Fruit fly (Drosophila melanogaster): ENCODE results near the gene rpk.
A peak's percentile ranks its signal among the peaks of the same experiment; 100 is the strongest.

The rpk gene

dm6 chr3R:4641616-4642102 lies 4.1 kb upstream of the rpk start, which contains the start of the genes CG9775, MED31 and slx1 (continued):
- 0 out of 2 replicates have a peak, but pooled peaks have one; percentile 21 for TF ChIP-seq dati (GFP tag; IDR thresholded peaks at IDR 0.05)
- TF ChIP-seq tap (tag; optimal IDR thresholded peaks at IDR 0.05): peak; percentile 55
- no peak for TF ChIP-seq otp (GFP tag; IDR thresholded peaks at IDR 0.05)
- TF ChIP-seq CG3726 (GFP tag; IDR thresholded peaks at IDR 0.05): 0 out of 3 replicates have a peak, but pooled peaks have one; percentile 9
- no peak for TF ChIP-seq da (GFP tag; optimal IDR thresholded peaks at IDR 0.05)
- peak; percentile 74 for TF ChIP-seq Med (GFP tag)
- 0 out of 2 replicates have a peak, but pooled peaks have one; percentile 41 for TF ChIP-seq Awh (GFP tag; IDR thresholded peaks at IDR 0.05)
- peak; percentile 65 for TF ChIP-seq D19B (GFP tag; optimal IDR thresholded peaks at IDR 0.05)
- peak; percentile 59; the same call in 1 of the 2 replicates for TF ChIP-seq CG11247 (GFP tag; IDR thresholded peaks at IDR 0.05)
- peak; percentile 63 for TF ChIP-seq CG11723 (GFP tag; optimal IDR thresholded peaks at IDR 0.05)
- TF ChIP-seq lov (optimal IDR thresholded peaks at IDR 0.05): no peak
- TF ChIP-seq lov (GFP tag; IDR thresholded peaks at IDR 0.05): 0 out of 3 replicates have a peak, but pooled peaks have one; percentile 60
- no peak for TF ChIP-seq NC2α (GFP tag; optimal IDR thresholded peaks at IDR 0.05)
- TF ChIP-seq fd3F (GFP tag; optimal IDR thresholded peaks at IDR 0.05): peak; percentile 76
- TF ChIP-seq CG31224 (GFP tag; IDR thresholded peaks at IDR 0.05): peak; percentile 67
- TF ChIP-seq hb (GFP tag; IDR thresholded peaks at IDR 0.05; ENCODE audit: partially characterized antibody): no peak
- TF ChIP-seq tna (GFP tag; IDR thresholded peaks at IDR 0.05; ENCODE audit: partially characterized antibody): no peak
- TF ChIP-seq NFAT (GFP tag; IDR thresholded peaks at IDR 0.05): no peak; the same call in 1 of the 2 replicates
- peak; percentile 90 for TF ChIP-seq CoRest (tag; optimal IDR thresholded peaks at IDR 0.05)
- peak; percentile 76 for TF ChIP-seq dmrt11E (tag; optimal IDR thresholded peaks at IDR 0.05)
- peak; percentile 70 for TF ChIP-seq Dbx (GFP tag; IDR thresholded peaks at IDR 0.05)
- 0 out of 2 replicates have a peak, but pooled peaks have one; percentile 62 for TF ChIP-seq H2.0 (GFP tag; IDR thresholded peaks at IDR 0.05)
- peak; percentile 54 for TF ChIP-seq pzg (GFP tag; optimal IDR thresholded peaks at IDR 0.05)
- no peak; the same call in 1 of the 2 replicates for TF ChIP-seq peb (GFP tag; IDR thresholded peaks at IDR 0.05)
- no peak; the same call in 1 of the 2 replicates for TF ChIP-seq bowl (GFP tag; IDR thresholded peaks at IDR 0.05)
- TF ChIP-seq Dref (GFP tag; IDR thresholded peaks at IDR 0.05): no peak
- peak; percentile 60; the same call in 2 of the 3 replicates for TF ChIP-seq CG14050 (GFP tag; IDR thresholded peaks at IDR 0.05)
- TF ChIP-seq CG2129 (GFP tag; IDR thresholded peaks at IDR 0.05; ENCODE audit: partially characterized antibody): no peak
- peak; percentile 88 for TF ChIP-seq CG13775 (GFP tag; optimal IDR thresholded peaks at IDR 0.05)
- peak in 1 of 2 experiments; percentile 14 for TF ChIP-seq insv (GFP tag; optimal IDR thresholded peaks at IDR 0.05)
- TF ChIP-seq CG12219 (GFP tag; optimal IDR thresholded peaks at IDR 0.05): peak; percentile 33
- peak; percentile 14 for TF ChIP-seq kay (GFP tag; optimal IDR thresholded peaks at IDR 0.05)
- TF ChIP-seq inv (GFP tag; IDR thresholded peaks at IDR 0.05; ENCODE audit: partially characterized antibody): no peak
- no peak for TF ChIP-seq chn (GFP tag; optimal IDR thresholded peaks at IDR 0.05)
- no peak; the same call in 1 of the 2 replicates for TF ChIP-seq Poxn (GFP tag; IDR thresholded peaks at IDR 0.05)
- TF ChIP-seq Deaf1 (tag; optimal IDR thresholded peaks at IDR 0.05): no peak
- TF ChIP-seq her (GFP tag; optimal IDR thresholded peaks at IDR 0.05): no peak
- peak; percentile 80 for TF ChIP-seq CG3847 (GFP tag; IDR thresholded peaks at IDR 0.05)
- TF ChIP-seq CG6689 (GFP tag; IDR thresholded peaks at IDR 0.05): peak; percentile 91
- peak; percentile 31; the same call in 1 of the 2 replicates for TF ChIP-seq CG43689 (GFP tag; IDR thresholded peaks at IDR 0.05)
- peak; percentile 71 for TF ChIP-seq CG3281 (GFP tag; optimal IDR thresholded peaks at IDR 0.05)
- TF ChIP-seq bigmax (GFP tag; optimal IDR thresholded peaks at IDR 0.05): no peak
- TF ChIP-seq CG12071 (GFP tag; optimal IDR thresholded peaks at IDR 0.05): no peak
- TF ChIP-seq CG34224 (GFP tag; IDR thresholded peaks at IDR 0.05; ENCODE audit: partially characterized antibody): no peak
- TF ChIP-seq Mes4 (GFP tag; optimal IDR thresholded peaks at IDR 0.05): no peak
- no peak for TF ChIP-seq CG1792 (GFP tag; optimal IDR thresholded peaks at IDR 0.05)
- peak; percentile 57 for TF ChIP-seq Spps (tag; optimal IDR thresholded peaks at IDR 0.05)
- TF ChIP-seq pho (GFP tag; optimal IDR thresholded peaks at IDR 0.05): peak; percentile 32
- TF ChIP-seq CG2199 (GFP tag; IDR thresholded peaks at IDR 0.05): no peak
- no peak for TF ChIP-seq gcm2 (GFP tag; optimal IDR thresholded peaks at IDR 0.05)
- TF ChIP-seq CG12769 (tag; optimal IDR thresholded peaks at IDR 0.05): peak; percentile 22
